Fruit fly (Drosophila melanogaster): ENCODE results near the gene GatC.

DNA sequence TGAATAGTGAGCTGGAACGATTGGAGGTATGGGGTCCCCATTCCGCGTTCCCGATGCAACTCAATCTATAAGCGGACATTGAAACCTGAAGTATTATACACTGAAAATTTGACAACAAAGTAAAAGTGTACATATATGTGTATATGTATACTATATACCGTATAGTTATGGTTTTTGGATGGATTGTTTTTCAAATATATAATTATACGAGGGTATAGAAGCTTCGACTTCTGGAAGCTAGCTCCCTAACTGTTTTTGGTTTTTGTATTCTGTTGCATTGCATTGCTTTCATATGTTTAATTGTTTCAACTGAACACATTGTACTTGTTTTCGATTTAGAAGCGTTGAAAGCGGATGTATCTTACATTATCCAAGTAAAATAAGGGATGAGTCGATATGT is 19.7 kb downstream of the GatC start, which contains the start of gene CG16888:
- TF ChIP-seq ss (GFP tag; optimal IDR thresholded peaks at IDR 0.05) (no peak), fd85E (GFP tag; optimal IDR thresholded peaks at IDR 0.05) (no peak), Sox102F (GFP tag; optimal IDR thresholded peaks at IDR 0.05) (no peak), achi (GFP tag; optimal IDR thresholded peaks at IDR 0.05) (no peak), CG11294 (GFP tag; IDR thresholded peaks at IDR 0.05) (no peak), CG6854 (GFP tag; optimal IDR thresholded peaks at IDR 0.05) (no peak), Gug (GFP tag; IDR thresholded peaks at IDR 0.05) (no peak), CG8319 (GFP tag; optimal IDR thresholded peaks at IDR 0.05) (no peak), Eip93F (GFP tag; optimal IDR thresholded peaks at IDR 0.05) (no peak)
